Fruit fly (Drosophila melanogaster) Kc167 (cell line): ENCODE results near the gene dlp.

ENCODE experiments used
- Myc ChIP-seq: fragments of >200 bp; optimal IDR thresholded peaks from 2 replicates; lab custom pipeline; 2017; ENCODE audit warnings: missing external identifiers
- Sin3A ChIP-seq: fragments of >200 bp; optimal IDR thresholded peaks from 2 replicates; lab custom pipeline; 2018; ENCODE audit warnings: missing external identifiers
- h ChIP-seq: fragments of >200 bp; optimal IDR thresholded peaks from 3 replicates; lab custom pipeline; 2018; ENCODE audit warnings: missing external identifiers
- insv ChIP-seq: fragments of >200 bp; optimal IDR thresholded peaks from 3 replicates; lab custom pipeline; 2018; ENCODE audit warnings: missing external identifiers
- psq ChIP-seq: fragments of >200 bp; optimal IDR thresholded peaks from 2 replicates; lab custom pipeline; 2017; ENCODE audit warnings: missing external identifiers
- ttk ChIP-seq: sonication (Bioruptor generic); optimal IDR thresholded peaks from 2 replicates; lab custom pipeline; 2017; ENCODE audit warnings: missing external identifiers

Gene dlp

DNA sequence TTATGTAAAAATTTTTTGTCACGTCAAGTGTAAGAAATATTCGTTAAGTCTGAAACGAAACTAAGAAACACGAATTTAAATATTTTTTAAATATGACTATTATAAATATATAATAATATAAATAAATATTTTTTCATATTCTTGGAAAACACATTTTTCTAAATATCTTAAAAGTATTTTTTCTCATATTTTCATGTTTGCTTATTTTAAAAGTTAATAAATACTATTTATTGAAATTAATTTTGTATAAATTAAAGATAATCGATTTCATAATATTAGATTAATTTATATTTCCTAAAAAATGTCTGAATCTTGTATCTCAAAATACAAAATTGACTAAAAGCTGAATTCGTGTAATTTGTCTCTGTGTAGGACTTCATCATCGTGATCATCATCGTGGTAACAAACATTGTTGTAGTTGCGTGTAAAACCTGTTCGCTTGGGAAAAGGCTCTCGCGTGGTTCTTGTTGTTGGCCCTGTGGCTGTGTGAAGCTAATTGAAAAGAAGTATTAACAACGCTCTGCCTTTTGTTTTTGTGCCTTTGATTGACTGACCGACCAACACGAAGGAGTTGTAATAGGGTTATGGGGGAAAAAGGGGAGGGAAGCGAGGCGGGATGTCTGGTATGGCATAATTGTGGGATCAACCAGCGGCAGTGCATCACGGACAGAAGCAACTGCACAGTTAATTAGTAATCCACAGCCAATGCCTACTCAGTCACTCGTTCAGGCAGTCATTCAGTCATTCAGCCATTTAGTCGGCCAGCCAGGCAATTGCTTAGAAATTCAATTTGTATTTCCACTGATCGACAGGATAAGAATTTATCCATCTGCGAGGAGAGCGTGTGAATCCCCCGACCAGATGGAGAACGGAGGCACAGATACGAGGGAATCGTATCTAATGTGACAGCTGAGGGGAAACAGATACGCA is 20.7 kb upstream of the dlp start:
- TF ChIP-seq ttk (lab: Kevin White, UChicago), result no peak
- TF ChIP-seq Sin3A (lab: Kevin White, UChicago), result no peak
- no peak for TF ChIP-seq h (lab: Kevin White, UChicago)
- no peak for TF ChIP-seq insv (lab: Kevin White, UChicago)

DNA sequence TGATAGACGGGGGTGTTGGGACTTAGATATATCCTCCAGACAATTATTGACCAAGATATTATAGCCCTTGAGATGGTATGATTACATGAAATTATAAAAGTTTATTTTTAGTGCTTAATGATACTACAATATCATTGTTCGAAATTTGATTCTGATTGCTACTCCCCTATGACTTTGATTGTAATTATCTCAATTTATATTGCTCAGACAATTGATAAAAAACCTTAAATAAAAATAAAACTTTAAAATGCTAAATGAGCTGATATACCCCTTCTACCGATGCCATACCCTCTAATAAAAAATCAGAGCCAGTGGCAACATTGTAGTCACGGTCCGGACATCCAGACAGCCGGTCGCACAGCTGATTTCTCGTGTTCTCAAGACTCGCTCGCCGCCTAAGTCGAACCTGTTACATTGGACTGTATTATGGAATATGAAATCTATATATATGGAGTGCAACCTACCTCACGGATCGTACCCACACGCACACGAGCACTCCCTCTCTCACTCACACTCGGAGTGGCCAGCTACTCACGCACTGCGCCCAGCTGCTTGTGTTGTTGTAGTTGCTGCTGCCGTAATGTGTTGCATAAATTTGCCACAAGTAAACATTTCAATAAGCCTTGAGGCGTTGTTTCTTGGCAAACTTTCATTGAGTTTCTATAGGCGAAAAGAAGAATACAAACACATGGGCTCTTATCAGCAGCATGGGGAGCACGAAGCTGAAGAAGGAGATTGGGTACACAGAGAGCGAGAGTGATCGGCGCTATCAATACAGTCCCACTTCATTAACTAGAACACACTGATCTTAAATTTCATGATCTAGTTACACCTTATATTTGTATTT is 19.2 kb upstream of the dlp start:
- TF ChIP-seq Sin3A (lab: Kevin White, UChicago) (no peak), psq (lab: Kevin White, UChicago) (no peak), h (lab: Kevin White, UChicago) (no peak), Myc (lab: Kevin White, UChicago) (no peak), insv (lab: Kevin White, UChicago) (no peak), ttk (lab: Kevin White, UChicago) (no peak)

DNA sequence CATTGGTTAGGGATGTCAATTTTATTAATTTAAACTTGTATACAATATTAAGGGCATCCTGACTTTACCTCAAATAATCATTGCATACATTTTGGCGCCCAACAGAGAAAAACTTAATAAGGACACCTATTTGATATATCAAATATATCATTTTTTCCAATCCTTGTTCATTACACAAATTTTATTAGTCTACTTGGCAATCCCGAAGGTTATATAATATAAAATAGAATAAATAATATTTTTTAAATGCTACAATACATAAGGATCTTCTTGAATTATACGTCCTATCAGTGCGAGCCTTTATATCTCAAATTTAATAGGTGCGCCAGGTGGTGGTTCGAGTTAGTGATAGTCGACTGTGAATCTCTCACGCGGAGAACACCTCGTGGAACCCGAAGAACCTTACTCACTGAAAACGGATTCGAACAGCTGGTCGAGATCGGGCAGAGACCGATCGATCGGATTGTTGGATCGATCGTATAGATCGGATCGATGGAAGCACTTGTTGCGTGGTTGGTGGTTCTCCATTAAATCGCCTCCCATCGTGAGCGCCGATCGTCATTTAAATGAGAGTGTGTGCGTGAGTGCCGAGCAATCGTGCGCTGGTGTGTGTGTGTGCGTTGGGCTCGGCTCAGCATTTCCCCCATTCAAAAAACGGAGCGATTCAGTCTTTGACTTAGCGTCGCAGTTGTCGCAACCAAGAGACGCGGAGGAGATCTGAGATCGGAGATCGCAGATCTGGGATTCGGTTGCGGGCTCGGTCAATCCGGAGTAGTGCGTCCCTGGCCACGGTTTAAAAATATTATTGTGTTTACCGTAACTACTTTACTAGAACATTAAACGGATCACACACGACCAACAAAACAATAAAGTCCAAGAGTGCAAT is 18.4 kb upstream of the dlp start, which contains the start of gene shd:
shd (plus strand) TSS at position 667 of the 886 bp plus-strand sequence.
- TF ChIP-seq Sin3A (lab: Kevin White, UChicago) (no peak), h (lab: Kevin White, UChicago) (no peak), Myc (lab: Kevin White, UChicago) (no peak), psq (lab: Kevin White, UChicago) (no peak), insv (lab: Kevin White, UChicago) (no peak), ttk (lab: Kevin White, UChicago) (no peak)

DNA sequence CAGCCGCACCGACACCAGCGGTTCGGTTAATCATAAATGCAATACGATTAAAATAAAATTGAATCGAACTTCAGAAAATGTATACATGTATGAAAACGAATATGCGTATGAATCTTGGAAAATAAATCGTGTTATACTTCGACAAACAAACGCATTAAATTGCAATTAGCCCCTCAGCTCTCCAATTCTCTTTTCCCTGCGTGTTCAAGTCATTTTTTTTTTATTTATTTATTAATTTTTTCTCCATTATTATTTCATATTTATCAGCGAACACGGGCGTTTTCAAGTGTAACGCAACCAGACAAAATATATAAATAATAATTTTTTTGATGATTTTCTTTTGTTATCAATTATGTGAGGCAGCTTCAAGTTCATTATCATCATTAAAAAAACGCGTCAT is 17.2 kb upstream of the dlp start:
- no peak for TF ChIP-seq Sin3A (lab: Kevin White, UChicago)
- no peak for TF ChIP-seq insv (lab: Kevin White, UChicago)
- TF ChIP-seq ttk (lab: Kevin White, UChicago), result no peak
- TF ChIP-seq psq (lab: Kevin White, UChicago), result no peak

DNA sequence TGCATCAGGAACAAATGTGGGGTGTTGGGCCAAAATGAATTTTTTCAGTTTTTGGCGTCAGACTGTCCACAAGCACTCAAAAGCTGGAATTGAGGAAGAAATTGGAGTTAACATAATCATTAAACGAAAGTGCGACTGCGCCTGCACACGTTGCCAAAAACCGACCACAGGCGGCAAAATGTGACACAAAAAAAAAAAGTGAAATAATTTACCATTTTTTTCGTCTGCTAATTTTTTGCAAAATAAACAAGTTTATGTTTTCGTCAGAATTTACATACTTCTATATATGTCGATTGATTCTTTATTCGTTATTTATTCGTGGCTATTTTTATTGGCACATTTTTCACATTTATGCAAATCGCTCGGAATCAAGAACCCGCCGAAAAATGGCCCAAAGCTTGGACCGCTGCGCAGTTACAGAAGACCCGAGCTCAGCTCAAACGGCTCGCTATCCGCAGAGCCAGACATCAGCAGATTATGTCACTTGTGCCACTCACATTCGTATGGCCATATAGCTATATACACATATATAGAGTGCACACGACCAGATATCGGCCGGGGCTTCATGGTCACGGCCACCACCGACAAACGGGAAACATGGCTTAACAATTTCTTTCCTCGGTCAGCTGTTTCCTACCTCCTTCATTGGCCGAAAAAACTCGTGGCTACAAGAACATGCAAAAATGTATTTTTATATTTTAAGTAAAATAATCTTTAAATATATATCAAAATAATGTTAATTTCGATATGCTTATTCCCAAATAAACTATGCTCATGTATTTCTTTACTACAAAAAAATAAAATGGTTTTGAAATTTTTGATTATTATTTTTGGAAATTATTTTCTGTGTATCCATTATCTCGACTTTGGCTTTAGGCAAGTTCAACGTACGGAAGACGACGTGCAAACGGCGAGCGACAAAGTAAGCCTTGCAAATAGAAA is 16.0 kb upstream of the dlp start:
- TF ChIP-seq h (lab: Kevin White, UChicago), result no peak
- TF ChIP-seq insv (lab: Kevin White, UChicago), result no peak
- no peak for TF ChIP-seq Myc (lab: Kevin White, UChicago)
- TF ChIP-seq ttk (lab: Kevin White, UChicago), result no peak
- no peak for TF ChIP-seq Sin3A (lab: Kevin White, UChicago)
- no peak for TF ChIP-seq psq (lab: Kevin White, UChicago)

DNA sequence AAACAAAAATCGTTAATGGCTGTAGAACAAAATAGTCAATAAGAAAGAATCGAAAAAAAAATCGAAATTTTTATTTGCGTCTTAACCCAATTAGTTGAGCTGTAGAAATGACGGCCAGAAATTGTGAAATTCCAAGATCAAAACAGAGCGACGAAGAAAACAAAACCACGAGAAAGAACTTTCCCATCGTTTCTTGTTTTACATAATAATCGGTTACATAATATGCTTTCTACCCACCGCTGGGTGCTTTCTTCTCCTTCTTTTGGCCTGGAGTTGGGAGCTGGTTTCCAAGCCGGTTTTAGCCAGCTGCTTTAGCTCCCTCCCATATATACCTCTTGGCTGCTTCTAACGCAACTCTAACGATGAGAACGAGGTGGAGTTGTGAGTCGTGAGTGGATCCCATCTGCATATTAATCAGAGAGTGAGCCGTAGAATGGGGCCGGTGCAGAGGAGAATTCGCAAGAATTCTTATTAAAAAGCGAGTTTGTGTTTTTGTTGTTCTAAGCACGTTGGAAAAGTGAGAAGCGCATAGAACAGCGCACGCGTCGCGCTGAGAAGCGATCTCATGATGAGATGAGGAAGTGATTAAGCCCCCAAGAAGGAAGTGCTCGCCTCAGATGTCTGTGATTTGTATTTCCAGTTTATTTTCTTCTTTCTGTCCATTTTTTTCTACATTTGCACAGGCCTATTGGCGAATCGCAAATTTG is 14.7 kb upstream of the dlp start:
- TF ChIP-seq Sin3A (lab: Kevin White, UChicago) (no peak), Myc (lab: Kevin White, UChicago) (no peak), psq (lab: Kevin White, UChicago) (no peak), h (lab: Kevin White, UChicago) (no peak), insv (lab: Kevin White, UChicago) (no peak), ttk (lab: Kevin White, UChicago) (no peak)

DNA sequence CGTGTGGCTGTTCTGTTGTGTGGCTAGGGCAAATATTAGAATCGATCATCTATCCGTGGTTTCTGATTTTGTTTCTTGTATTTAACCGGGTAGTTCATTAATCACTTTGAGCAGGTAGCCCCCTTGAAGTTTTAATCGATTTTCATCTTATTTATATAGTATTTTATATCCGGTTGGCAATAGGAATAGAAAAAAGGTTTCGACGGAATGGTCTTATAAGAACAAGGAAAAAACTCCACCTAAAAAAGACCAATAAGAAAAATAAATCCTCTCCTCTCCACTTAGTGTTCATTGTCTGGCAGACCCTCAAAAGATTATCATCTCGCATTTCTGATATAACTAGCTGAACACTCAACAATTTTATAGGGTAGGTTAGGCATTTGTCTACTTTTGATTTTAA is 14.0 kb upstream of the dlp start:
- no peak for TF ChIP-seq Myc (lab: Kevin White, UChicago)
- TF ChIP-seq Sin3A (lab: Kevin White, UChicago), result no peak
- no peak for TF ChIP-seq ttk (lab: Kevin White, UChicago)
- TF ChIP-seq psq (lab: Kevin White, UChicago), result no peak
- TF ChIP-seq insv (lab: Kevin White, UChicago), result no peak
- TF ChIP-seq h (lab: Kevin White, UChicago), result no peak

DNA sequence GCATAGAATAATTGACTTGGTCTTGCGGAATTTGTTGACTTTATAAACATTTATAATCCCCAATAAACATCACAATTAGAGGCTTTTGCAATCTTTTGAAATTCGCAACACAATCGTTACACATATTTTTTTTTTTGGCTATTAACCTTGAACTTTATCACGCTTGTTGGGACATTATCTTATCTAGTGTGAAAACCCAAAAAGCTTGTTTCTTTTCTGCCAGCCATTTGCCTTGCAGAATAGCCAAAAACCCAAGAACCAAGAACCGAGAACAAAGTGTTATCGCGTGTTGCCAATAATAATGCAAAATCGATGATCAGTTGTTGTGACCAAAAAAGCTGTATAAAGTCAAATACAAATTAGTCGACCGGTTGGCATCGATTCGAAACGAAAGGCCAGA is 13.5 kb upstream of the dlp start:
- TF ChIP-seq Sin3A (lab: Kevin White, UChicago), result no peak
- no peak for TF ChIP-seq insv (lab: Kevin White, UChicago)
- TF ChIP-seq h (lab: Kevin White, UChicago), result no peak

DNA sequence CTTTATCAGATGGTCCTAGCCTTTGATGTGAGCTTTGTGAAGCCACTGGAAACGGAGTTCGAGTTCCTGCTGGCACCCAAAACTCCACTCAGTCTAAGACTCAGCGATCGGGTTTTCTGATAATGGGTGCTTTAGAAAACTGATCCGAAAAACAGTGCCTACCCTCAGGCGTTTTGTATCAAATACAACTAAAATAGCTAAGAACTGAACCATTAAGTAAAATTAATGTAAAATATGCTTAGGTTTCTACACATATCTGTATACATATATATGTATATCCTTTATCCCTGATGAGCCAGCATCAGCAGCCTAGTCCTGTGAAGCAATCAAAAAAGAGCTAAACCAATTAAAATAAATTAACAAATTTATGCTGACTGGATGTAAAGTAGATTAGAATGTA is 10.9 kb upstream of the dlp start:
- TF ChIP-seq h (lab: Kevin White, UChicago), result no peak
- TF ChIP-seq Myc (lab: Kevin White, UChicago), result no peak
- TF ChIP-seq insv (lab: Kevin White, UChicago), result no peak
- no peak for TF ChIP-seq ttk (lab: Kevin White, UChicago)
- no peak for TF ChIP-seq Sin3A (lab: Kevin White, UChicago)
